Worm (Caenorhabditis elegans) whole organism, mixed stage, embryonic: Measurements from ENCODE around the gene F58B4.7.
A peak's percentile ranks its signal among the peaks of the same experiment; 100 is the strongest.

Source experiments
- M03D4.4 ChIP-seq: sonication (generic microtip); optimal IDR thresholded peaks from 2 replicates; lab custom pipeline; 2017; ENCODE audit warnings: mild to moderate bottlenecking, missing genetic modification characterization, missing compliant biosample characterization
- bed-3 ChIP-seq: fragments of 200-800 bp; sonication (Bioruptor generic); optimal IDR thresholded peaks from 3 replicates; lab custom pipeline; 2018; ENCODE audit warnings: mild to moderate bottlenecking, missing genetic modification characterization, moderate library complexity, missing compliant biosample characterization
- blmp-1 ChIP-seq: fragments of 150-350 bp; optimal IDR thresholded peaks from 2 replicates; lab custom pipeline; 2014; ENCODE audit warnings: missing biosample characterization, missing genetic modification characterization
- ceh-39 ChIP-seq: fragments of 150-350 bp; optimal IDR thresholded peaks from 2 replicates; lab custom pipeline; 2014; ENCODE audit warnings: missing biosample characterization, missing genetic modification characterization
- ceh-43 ChIP-seq: fragments of 200-800 bp; sonication (Bioruptor generic); optimal IDR thresholded peaks from 2 replicates; lab custom pipeline; 2018; ENCODE audit warnings: mild to moderate bottlenecking, missing genetic modification characterization, moderate library complexity, missing compliant biosample characterization
- ceh-83 ChIP-seq: fragments of 200-800 bp; sonication (Bioruptor generic); optimal IDR thresholded peaks from 2 replicates; lab custom pipeline; 2018; ENCODE audit warnings: mild to moderate bottlenecking, missing genetic modification characterization, missing compliant biosample characterization
- ces-1 ChIP-seq: fragments of 150-350 bp; optimal IDR thresholded peaks from 2 replicates; lab custom pipeline; 2014; ENCODE audit warnings: missing biosample characterization, missing genetic modification reagents, missing genetic modification characterization
- cnd-1 ChIP-seq: fragments of 200-800 bp; sonication (Bioruptor generic); optimal IDR thresholded peaks from 2 replicates; lab custom pipeline; 2018; ENCODE audit warnings: mild to moderate bottlenecking, missing genetic modification characterization, missing compliant biosample characterization
- drap-1 ChIP-seq: fragments of 200-800 bp; sonication (Bioruptor generic); optimal IDR thresholded peaks from 3 replicates; lab custom pipeline; 2018; ENCODE audit warnings: mild to moderate bottlenecking, missing genetic modification characterization, missing compliant biosample characterization
- elt-1 ChIP-seq: sonication (generic microtip); optimal IDR thresholded peaks from 2 replicates; lab custom pipeline; 2017; ENCODE audit warnings: missing genetic modification characterization, mild to moderate bottlenecking, missing compliant biosample characterization, antibody characterized with exemption, moderate library complexity, borderline replicate concordance; ENCODE audit not compliant: insufficient read depth
- flh-1 ChIP-seq: fragments of 200-800 bp; sonication (Bioruptor generic); optimal IDR thresholded peaks from 2 replicates; lab custom pipeline; 2018; ENCODE audit warnings: mild to moderate bottlenecking, missing genetic modification characterization, moderate library complexity, missing compliant biosample characterization
- hlh-1 ChIP-seq: fragments of 150-350 bp; optimal IDR thresholded peaks from 2 replicates; lab custom pipeline; 2014; ENCODE audit warnings: missing biosample characterization, missing genetic modification reagents, missing genetic modification characterization
- lin-13 ChIP-seq: fragments of 150-350 bp; optimal IDR thresholded peaks from 2 replicates; lab custom pipeline; 2014; ENCODE audit warnings: missing biosample characterization, missing genetic modification characterization
- lin-32 ChIP-seq: fragments of 200-800 bp; sonication (Bioruptor generic); optimal IDR thresholded peaks from 2 replicates; lab custom pipeline; 2018; ENCODE audit warnings: mild to moderate bottlenecking, missing genetic modification characterization, missing compliant biosample characterization
- lsy-2 ChIP-seq: fragments of 150-350 bp; optimal IDR thresholded peaks from 2 replicates; lab custom pipeline; 2014; ENCODE audit warnings: missing biosample characterization, missing genetic modification characterization
- mab-5 ChIP-seq: fragments of 150-350 bp; optimal IDR thresholded peaks from 2 replicates; lab custom pipeline; 2014; ENCODE audit warnings: missing biosample characterization, missing genetic modification characterization
- mep-1 ChIP-seq: fragments of 150-350 bp; optimal IDR thresholded peaks from 2 replicates; lab custom pipeline; 2017; ENCODE audit warnings: missing biosample characterization, missing genetic modification reagents, missing genetic modification characterization, inconsistent platforms
- mls-2 ChIP-seq: sonication (generic microtip); optimal IDR thresholded peaks from 2 replicates; lab custom pipeline; 2016; ENCODE audit warnings: mild to moderate bottlenecking, missing genetic modification characterization, moderate library complexity, missing compliant biosample characterization
- nhr-12 ChIP-seq: fragments of 150-350 bp; optimal IDR thresholded peaks from 2 replicates; lab custom pipeline; 2014; ENCODE audit warnings: missing biosample characterization, missing genetic modification characterization
- nhr-2 ChIP-seq: fragments of 150-350 bp; optimal IDR thresholded peaks from 2 replicates; lab custom pipeline; 2014; ENCODE audit warnings: missing biosample characterization, missing genetic modification characterization
- nhr-237 ChIP-seq: fragments of 150-350 bp; optimal IDR thresholded peaks from 2 replicates; lab custom pipeline; 2014; ENCODE audit warnings: missing biosample characterization, missing genetic modification characterization
- nhr-28 ChIP-seq: fragments of 150-350 bp; optimal IDR thresholded peaks from 2 replicates; lab custom pipeline; 2014; ENCODE audit warnings: missing biosample characterization, missing genetic modification characterization
- nhr-76 ChIP-seq: sonication (generic microtip); optimal IDR thresholded peaks from 2 replicates; lab custom pipeline; 2017; ENCODE audit warnings: missing biosample characterization, missing genetic modification characterization
- pha-4 ChIP-seq: fragments of 150-350 bp; optimal IDR thresholded peaks from 2 replicates; lab custom pipeline; 2018; ENCODE audit warnings: missing biosample characterization, missing genetic modification reagents, missing genetic modification characterization
- snpc-4 ChIP-seq: fragments of 150-350 bp; optimal IDR thresholded peaks from 2 replicates; lab custom pipeline; 2014; ENCODE audit warnings: missing biosample characterization, missing genetic modification characterization
- sptf-1 ChIP-seq: sonication (generic microtip); optimal IDR thresholded peaks from 2 replicates; lab custom pipeline; 2017; ENCODE audit warnings: mild to moderate bottlenecking, missing genetic modification characterization, moderate library complexity, missing compliant biosample characterization
- tbx-8 ChIP-seq: fragments of 200-800 bp; sonication (Bioruptor generic); optimal IDR thresholded peaks from 2 replicates; lab custom pipeline; 2018; ENCODE audit warnings: mild to moderate bottlenecking, missing genetic modification characterization, moderate library complexity, missing compliant biosample characterization
- unc-120 ChIP-seq: sonication (generic microtip); optimal IDR thresholded peaks from 2 replicates; lab custom pipeline; 2017; ENCODE audit warnings: missing genetic modification characterization, missing compliant biosample characterization; ENCODE audit not compliant: poor library complexity, severe bottlenecking
- unc-39 ChIP-seq: fragments of 150-350 bp; optimal IDR thresholded peaks from 2 replicates; lab custom pipeline; 2014; ENCODE audit warnings: missing biosample characterization, missing genetic modification characterization
- unc-62 ChIP-seq: fragments of 150-350 bp; optimal IDR thresholded peaks from 2 replicates; lab custom pipeline; 2014; ENCODE audit warnings: missing biosample characterization, missing genetic modification reagents, missing genetic modification characterization
- zip-8 ChIP-seq: fragments of 150-350 bp; optimal IDR thresholded peaks from 2 replicates; lab custom pipeline; 2014; ENCODE audit warnings: missing biosample characterization, missing genetic modification characterization
- ztf-11 ChIP-seq: fragments of 150-350 bp; optimal IDR thresholded peaks from 2 replicates; lab custom pipeline; 2014; ENCODE audit warnings: missing biosample characterization, missing genetic modification characterization

F58B4.7 gene

ce11 chrV:10953471-10954155 lies 30.5 kb upstream of the F58B4.7 start:
- TF ChIP-seq ztf-11 (tag; lab: Kevin White, UChicago) (no peak), unc-39 (tag; lab: Kevin White, UChicago) (no peak), mab-5 (tag; lab: Kevin White, UChicago) (no peak), drap-1 (GFP tag; lab: Kevin White, UChicago) (no peak), lsy-2 (no peak), flh-1 (no peak), nhr-76 (tag; lab: Kevin White, UChicago) (no peak), lin-32 (GFP tag; lab: Kevin White, UChicago) (no peak), mep-1 (tag; lab: Kevin White, UChicago) (no peak), bed-3 (no peak)
- TF ChIP-seq, all 35 proteins: peak for 0

ce11 chrV:10951655-10952278 lies 28.6 kb upstream of the F58B4.7 start, which contains the start of gene F17C11.4:
Gene F17C11.4, plus strand, starts transcription at chrV:10951860.
- TF ChIP-seq ces-1, result peak; percentile 6
- no peak for TF ChIP-seq cnd-1
- TF ChIP-seq nhr-2 (tag; lab: Kevin White, UChicago), result no peak
- TF ChIP-seq ceh-39 (tag; lab: Kevin White, UChicago), result no peak
- no peak for TF ChIP-seq mep-1 (tag; lab: Kevin White, UChicago)
- peak; percentile 14 for TF ChIP-seq unc-120
- TF ChIP-seq nhr-237 (tag; lab: Kevin White, UChicago), result no peak

- TF ChIP-seq elt-1 (tag; lab: Kevin White, UChicago), result no peak
- no peak for TF ChIP-seq ceh-43
These were observed 26.4 kb upstream of the F58B4.7 start, which contains the start of gene col-153 for ce11 chrV:10949511-10949910. Gene col-153, plus strand, starts transcription at chrV:10949811.

ce11 chrV:10947930-10948329 lies 24.8 kb upstream of the F58B4.7 start, which contains the start of gene F17C11.2:
Gene F17C11.2, plus strand, starts transcription at chrV:10948230.
- no peak for TF ChIP-seq drap-1 (GFP tag; lab: Kevin White, UChicago)
- TF ChIP-seq flh-1, result no peak
- TF ChIP-seq ztf-11 (tag; lab: Kevin White, UChicago), result no peak
- no peak for TF ChIP-seq blmp-1 (tag; lab: Kevin White, UChicago)
- TF ChIP-seq unc-120, result no peak
- TF ChIP-seq nhr-76 (tag; lab: Kevin White, UChicago), result no peak
- TF ChIP-seq M03D4.4 (tag; lab: Kevin White, UChicago), result no peak
- TF ChIP-seq nhr-28, result no peak
- no peak for TF ChIP-seq ceh-39 (tag; lab: Kevin White, UChicago)
- no peak for TF ChIP-seq cnd-1
- TF ChIP-seq nhr-12 (tag; lab: Kevin White, UChicago), result no peak
- no peak for TF ChIP-seq snpc-4 (tag; lab: Kevin White, UChicago)
- TF ChIP-seq unc-62 (GFP tag; lab: Kevin White, UChicago), result no peak
- TF ChIP-seq unc-39 (tag; lab: Kevin White, UChicago), result no peak
- TF ChIP-seq sptf-1 (tag; lab: Kevin White, UChicago), result no peak
- no peak for TF ChIP-seq ces-1
- TF ChIP-seq mab-5 (tag; lab: Kevin White, UChicago), result no peak

- TF ChIP-seq mep-1 (tag; lab: Kevin White, UChicago) (no peak), lin-13 (tag; lab: Kevin White, UChicago) (no peak), zip-8 (tag; lab: Kevin White, UChicago) (no peak), mls-2 (tag; lab: Kevin White, UChicago) (no peak), unc-62 (GFP tag; lab: Kevin White, UChicago) (no peak), hlh-1 (tag; lab: Kevin White, UChicago) (no peak), elt-1 (tag; lab: Kevin White, UChicago) (no peak), pha-4 (tag; lab: Kevin White, UChicago) (no peak), unc-120 (no peak), ceh-83 (no peak), nhr-76 (tag; lab: Kevin White, UChicago) (no peak), nhr-2 (tag; lab: Kevin White, UChicago) (no peak), sptf-1 (tag; lab: Kevin White, UChicago) (no peak), ces-1 (no peak), ceh-39 (tag; lab: Kevin White, UChicago) (no peak), nhr-12 (tag; lab: Kevin White, UChicago) (no peak), cnd-1 (no peak), tbx-8 (no peak)
These were observed 24.1 kb upstream of the F58B4.7 start for ce11 chrV:10947210-10947609.
